Fruit fly (Drosophila melanogaster) whole organism, prepupa: ENCODE results near the gene Use1.

Experiments
- CG10631 ChIP-seq: fragments of 200-800 bp; sonication (Bioruptor generic); optimal IDR thresholded peaks from 2 replicates; lab custom pipeline; 2016; ENCODE audit warnings: missing biosample characterization, missing genetic modification characterization
- CG10669 ChIP-seq: fragments of 200-800 bp; sonication (Bioruptor generic); optimal IDR thresholded peaks from 3 replicates; lab custom pipeline; 2018; ENCODE audit warnings: missing biosample characterization, mild to moderate bottlenecking, missing genetic modification characterization, moderate library complexity
- CG1621 ChIP-seq: fragments of 200-800 bp; sonication (Bioruptor generic); optimal IDR thresholded peaks from 3 replicates; lab custom pipeline; 2018; ENCODE audit warnings: missing biosample characterization, mild to moderate bottlenecking, missing genetic modification characterization
- CG31627 ChIP-seq: fragments of 200-800 bp; sonication (Bioruptor generic); optimal IDR thresholded peaks from 3 replicates; lab custom pipeline; 2016; ENCODE audit warnings: missing biosample characterization, missing genetic modification characterization
- CG7368 ChIP-seq: fragments of 200-800 bp; sonication (Bioruptor generic); optimal IDR thresholded peaks from 3 replicates; lab custom pipeline; 2016; ENCODE audit warnings: missing biosample characterization, missing genetic modification characterization
- Gug ChIP-seq: fragments of 200-800 bp; sonication (Bioruptor generic); IDR thresholded peaks from 2 replicates; pipeline ENCODE4 v1.3.6; 2022; ENCODE audit warnings: missing biosample characterization, missing genetic modification characterization
- Smox ChIP-seq: fragments of 200-800 bp; sonication (Bioruptor generic); optimal IDR thresholded peaks from 3 replicates; lab custom pipeline; 2016; ENCODE audit warnings: missing biosample characterization, missing genetic modification characterization
- Sox15 ChIP-seq: fragments of 200-800 bp; sonication (Bioruptor generic); optimal IDR thresholded peaks from 3 replicates; lab custom pipeline; 2016; ENCODE audit warnings: missing biosample characterization, missing genetic modification characterization
- cyc ChIP-seq: fragments of 200-800 bp; sonication (Bioruptor generic); optimal IDR thresholded peaks from 3 replicates; lab custom pipeline; 2016; ENCODE audit warnings: missing biosample characterization, missing genetic modification characterization
- lz ChIP-seq: fragments of 200-800 bp; sonication (Bioruptor generic); optimal IDR thresholded peaks from 3 replicates; lab custom pipeline; 2016; ENCODE audit warnings: missing biosample characterization, missing genetic modification characterization
- vri ChIP-seq: fragments of 200-800 bp; sonication (Bioruptor generic); optimal IDR thresholded peaks from 3 replicates; lab custom pipeline; 2016; ENCODE audit warnings: missing biosample characterization, mild to moderate bottlenecking, missing genetic modification characterization

- TF ChIP-seq cyc (GFP tag; lab: Kevin White, UChicago) (no peak), Smox (no peak), Sox15 (GFP tag; lab: Kevin White, UChicago) (no peak), vri (GFP tag; lab: Kevin White, UChicago) (peak; percentile 33), Gug (no peak), CG10631 (no peak), CG1621 (no peak), CG31627 (GFP tag; lab: Kevin White, UChicago) (no peak), lz (no peak), CG10669 (GFP tag; lab: Kevin White, UChicago) (no peak), CG7368 (GFP tag; lab: Kevin White, UChicago) (no peak)
Measured at dm6 chr3L:9095704-9096103, 41.3 kb downstream of the Use1 start.
